Fruit fly (Drosophila melanogaster): ENCODE results near the gene eEF1gamma.

Gene eEF1gamma

dm6 chr3R:29255166-29255962, 35.4 kb downstream of the eEF1gamma start, which contains the start of gene stg (continued):
- TF ChIP-seq Asciz (GFP tag; optimal IDR thresholded peaks at IDR 0.05) (no peak), Xrp1 (GFP tag; IDR thresholded peaks at IDR 0.05) (no peak), HLH54F (GFP tag; optimal IDR thresholded peaks at IDR 0.05) (no peak), CkIIα-i1 (GFP tag; IDR thresholded peaks at IDR 0.05) (no peak), CG3065 (GFP tag; optimal IDR thresholded peaks at IDR 0.05) (peak; percentile 13), phol (tag; optimal IDR thresholded peaks at IDR 0.05) (no peak), Taf1 (GFP tag; IDR thresholded peaks at IDR 0.05) (no peak), Vsx1 (GFP tag; optimal IDR thresholded peaks at IDR 0.05) (no peak), lola (GFP tag; optimal IDR thresholded peaks at IDR 0.05) (no peak), nau (GFP tag; optimal IDR thresholded peaks at IDR 0.05) (no peak), scrt (GFP tag; optimal IDR thresholded peaks at IDR 0.05) (no peak), Hsf (GFP tag; optimal IDR thresholded peaks at IDR 0.05) (no peak), lilli (GFP tag; optimal IDR thresholded peaks at IDR 0.05) (peak; percentile 27), E2f2 (GFP tag; IDR thresholded peaks at IDR 0.05) (no peak), fd96Cb (tag; optimal IDR thresholded peaks at IDR 0.05) (no peak), ind (GFP tag; optimal IDR thresholded peaks at IDR 0.05) (no peak), nmo (GFP tag; optimal IDR thresholded peaks at IDR 0.05) (peak; percentile 1), Drgx (GFP tag; IDR thresholded peaks at IDR 0.05) (peak; percentile 26; the same call in 1 of the 2 replicates), vfl (GFP tag; optimal IDR thresholded peaks at IDR 0.05) (no peak), prd (optimal IDR thresholded peaks at IDR 0.05) (no peak), prd (GFP tag; IDR thresholded peaks at IDR 0.05) (no peak), Mes4 (GFP tag; optimal IDR thresholded peaks at IDR 0.05) (no peak), ac (GFP tag; optimal IDR thresholded peaks at IDR 0.05) (peak; percentile 39), CG11560 (tag; IDR thresholded peaks at IDR 0.05) (no peak), gfzf (GFP tag; optimal IDR thresholded peaks at IDR 0.05) (no peak), CG13287 (GFP tag; IDR thresholded peaks at IDR 0.05; ENCODE audit: partially characterized antibody) (no peak), CG2120 (GFP tag; optimal IDR thresholded peaks at IDR 0.05) (no peak), CG4617 (GFP tag; optimal IDR thresholded peaks at IDR 0.05; ENCODE audit: borderline replicate concordance) (no peak), otp (GFP tag; IDR thresholded peaks at IDR 0.05) (no peak; the same call in 2 of the 3 replicates), peb (GFP tag; IDR thresholded peaks at IDR 0.05) (no peak), Hr51 (GFP tag; optimal IDR thresholded peaks at IDR 0.05) (no peak), CG4328 (GFP tag; optimal IDR thresholded peaks at IDR 0.05) (no peak), CG1832 (GFP tag; optimal IDR thresholded peaks at IDR 0.05) (peak; percentile 88), h (optimal IDR thresholded peaks at IDR 0.05) (no peak), CG12236 (GFP tag; optimal IDR thresholded peaks at IDR 0.05) (no peak), CG15514 (GFP tag; optimal IDR thresholded peaks at IDR 0.05) (no peak), CG34422 (GFP tag; IDR thresholded peaks at IDR 0.05) (no peak), CG10209 (GFP tag; optimal IDR thresholded peaks at IDR 0.05) (no peak), bigmax (GFP tag; optimal IDR thresholded peaks at IDR 0.05) (no peak), CG13296 (GFP tag; optimal IDR thresholded peaks at IDR 0.05) (no peak), Usf (GFP tag; optimal IDR thresholded peaks at IDR 0.05) (no peak), CG30403 (GFP tag; optimal IDR thresholded peaks at IDR 0.05) (no peak), tap (tag; optimal IDR thresholded peaks at IDR 0.05) (no peak), schlank (tag; optimal IDR thresholded peaks at IDR 0.05) (no peak), CG33557 (GFP tag; optimal IDR thresholded peaks at IDR 0.05) (peak; percentile 26), CG17829 (tag; optimal IDR thresholded peaks at IDR 0.05) (peak; percentile 65), CG13624 (GFP tag; optimal IDR thresholded peaks at IDR 0.05) (no peak), CG18764 (GFP tag; optimal IDR thresholded peaks at IDR 0.05) (no peak), CG4820 (GFP tag; optimal IDR thresholded peaks at IDR 0.05) (no peak), CG12769 (tag; optimal IDR thresholded peaks at IDR 0.05) (no peak)

Measured in whole organism, embryonic.